Worm (Caenorhabditis elegans): ENCODE data around the gene srh-27.

The srh-27 gene

DNA sequence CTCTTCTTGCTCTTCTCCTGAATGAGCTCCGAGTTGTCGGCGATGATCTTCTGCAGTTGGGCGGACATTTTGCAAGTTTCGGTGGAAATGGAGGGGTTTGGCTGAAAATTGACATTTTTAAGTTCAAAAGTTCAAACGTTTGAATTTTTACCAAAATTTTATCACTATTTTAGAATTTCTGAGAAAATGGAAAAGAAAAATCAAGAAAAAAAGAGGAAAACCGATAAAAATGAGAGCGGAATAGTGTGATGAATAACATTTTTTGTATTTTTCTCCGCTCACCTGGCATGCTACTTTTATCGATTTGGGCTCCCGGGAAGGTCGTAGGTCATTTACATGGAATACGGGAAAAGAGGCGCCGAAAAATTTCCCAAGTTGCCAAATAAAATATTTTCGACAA is 36.7 kb downstream of the srh-27 start, which contains the start of gene F15A4.10:
TSS of gene F15A4.10 (minus strand) at position 101 of the 400 bp plus-strand sequence.
- TF ChIP-seq unc-62 (GFP tag; optimal IDR thresholded peaks at IDR 0.05), result no peak

DNA sequence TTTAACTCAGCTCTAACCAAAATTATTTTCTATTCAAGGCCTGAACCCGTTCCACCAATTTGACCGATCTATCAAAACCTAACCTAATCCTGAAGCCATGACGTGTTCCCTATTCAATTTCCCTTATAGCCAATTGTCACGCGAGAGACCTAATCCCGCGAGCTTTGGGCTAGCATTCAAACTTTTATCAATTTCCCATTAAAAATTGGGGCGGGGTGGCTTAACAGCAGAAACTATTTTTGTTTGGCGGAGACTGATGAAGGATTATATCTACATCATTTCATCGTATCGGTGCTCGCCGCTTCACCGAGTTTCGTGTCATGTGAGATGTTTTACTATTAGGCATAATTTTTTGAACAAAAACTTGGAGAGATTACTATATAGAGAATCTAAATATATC is 40.5 kb downstream of the srh-27 start:
- no peak for TF ChIP-seq unc-62 (GFP tag; optimal IDR thresholded peaks at IDR 0.05)

ce11 chrII:12489903-12490302 is 41.6 kb downstream of the srh-27 start, which contains the start of gene T21B4.15:
Gene T21B4.15 (plus strand): TSS chrII:12490203.
- TF ChIP-seq unc-62 (GFP tag; optimal IDR thresholded peaks at IDR 0.05), result no peak

DNA sequence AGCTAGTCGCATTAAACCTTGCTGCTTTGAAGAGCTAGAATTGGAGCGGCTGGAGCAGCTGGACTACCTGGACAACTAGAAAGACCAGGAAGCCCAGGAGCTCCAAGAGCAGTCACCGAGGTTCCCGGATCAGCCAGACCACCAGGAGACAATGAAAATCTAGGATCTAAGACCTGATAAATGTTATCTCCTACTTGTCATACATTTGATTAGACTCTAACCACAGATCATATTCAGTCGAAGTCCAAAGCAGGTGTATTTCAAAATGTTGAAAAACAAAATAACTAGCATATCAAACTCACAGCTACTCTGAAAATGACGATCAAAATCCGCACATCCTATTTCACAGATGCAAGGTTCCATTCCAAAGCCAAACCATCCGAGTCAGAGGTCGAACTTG is 43.6 kb downstream of the srh-27 start, which contains the start of gene srz-6:
TSS of gene srz-6 (plus strand) at position 301 of the 400 bp plus-strand sequence.
- no peak for TF ChIP-seq unc-62 (GFP tag; optimal IDR thresholded peaks at IDR 0.05)

DNA sequence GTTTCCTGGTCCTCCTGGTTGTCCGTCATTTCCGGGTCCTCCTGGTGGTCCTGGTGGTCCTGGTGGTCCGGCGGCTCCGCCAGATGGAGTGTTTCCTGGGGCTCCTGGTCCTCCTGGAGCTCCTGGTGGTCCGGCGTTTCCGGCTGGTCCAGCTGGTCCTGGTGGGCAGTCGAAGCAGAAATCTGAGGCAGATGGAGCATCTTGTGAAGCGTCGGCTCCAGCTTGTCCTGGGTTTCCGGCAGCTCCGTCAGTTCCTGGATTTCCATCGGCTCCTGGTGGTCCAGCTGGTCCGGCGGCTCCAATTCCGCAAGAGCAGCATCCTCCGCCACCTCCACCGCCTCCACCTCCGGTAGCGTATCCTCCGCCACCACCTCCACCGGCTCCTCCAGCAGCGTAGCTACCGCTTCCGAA is 45.7 kb downstream of the srh-27 start:
- no peak for TF ChIP-seq unc-62 (GFP tag; optimal IDR thresholded peaks at IDR 0.05)

- no peak for TF ChIP-seq unc-62 (GFP tag; optimal IDR thresholded peaks at IDR 0.05)
Observed at ce11 chrII:12494556-12495131, 46.3 kb downstream of the srh-27 start, which contains the start of gene col-85. Gene col-85 (minus strand): TSS chrII:12495095.

DNA sequence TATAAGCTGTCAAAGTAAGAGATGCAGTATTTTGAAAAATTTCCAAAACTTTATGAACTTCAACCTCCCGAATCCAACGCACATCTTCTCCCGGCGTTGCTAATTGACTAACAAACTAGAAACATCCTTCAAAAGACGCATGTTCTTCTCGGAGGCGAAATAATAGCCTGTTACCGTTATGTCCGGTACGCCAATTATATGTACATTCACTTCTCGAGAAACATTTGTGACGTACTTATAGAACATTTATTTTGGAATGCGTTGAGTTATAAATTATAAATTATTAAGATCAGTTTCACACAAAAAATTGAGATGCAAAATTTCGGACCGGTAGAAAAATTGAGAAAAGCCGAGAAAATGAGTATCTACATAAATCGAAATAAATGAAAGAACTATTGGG is 48.6 kb downstream of the srh-27 start, which contains the start of gene T21B4.3:
TSS of gene T21B4.3 (minus strand) at position 101 of the 400 bp plus-strand sequence.
- no peak for TF ChIP-seq unc-62 (GFP tag; optimal IDR thresholded peaks at IDR 0.05)
